Worm (Caenorhabditis elegans) whole organism, late embryonic: ENCODE measurements around the gene F42G2.5.

Experiments used
- dve-1 ChIP-seq: sonication (generic microtip); optimal IDR thresholded peaks from 2 replicates; lab custom pipeline; 2017; ENCODE audit warnings: antibody characterized with exemption, mild to moderate bottlenecking, missing genetic modification characterization, missing compliant biosample characterization
- elt-2 ChIP-seq: sonication (generic microtip); optimal IDR thresholded peaks from 2 replicates; lab custom pipeline; 2016; ENCODE audit warnings: missing genetic modification reagents, missing genetic modification characterization, missing compliant biosample characterization
- lim-6 ChIP-seq: sonication (generic microtip); optimal IDR thresholded peaks from 2 replicates; lab custom pipeline; 2016; ENCODE audit warnings: missing genetic modification characterization, missing compliant biosample characterization
- ref-2 ChIP-seq: sonication (generic microtip); optimal IDR thresholded peaks from 2 replicates; lab custom pipeline; 2016; ENCODE audit warnings: missing genetic modification characterization, missing compliant biosample characterization
- unc-55 ChIP-seq: sonication (generic microtip); optimal IDR thresholded peaks from 2 replicates; lab custom pipeline; 2017; ENCODE audit warnings: missing biosample characterization, missing genetic modification reagents, missing genetic modification characterization
- zip-5 ChIP-seq: sonication (generic microtip); optimal IDR thresholded peaks from 2 replicates; lab custom pipeline; 2016; ENCODE audit warnings: missing genetic modification characterization, missing compliant biosample characterization

- TF ChIP-seq unc-55 (no peak), dve-1 (tag; lab: Kevin White, UChicago) (no peak), elt-2 (tag; lab: Kevin White, UChicago) (no peak), ref-2 (tag; lab: Kevin White, UChicago) (no peak), zip-5 (tag; lab: Kevin White, UChicago) (no peak), lim-6 (tag; lab: Kevin White, UChicago) (no peak)
Measured at ce11 chrII:2385495-2385894, 32.3 kb downstream of the F42G2.5 start, which contains the start of gene F16G10.9.
